Worm (Caenorhabditis elegans): ENCODE data around the gene oma-1.
A peak's percentile ranks its signal among the peaks of the same experiment; 100 is the strongest.

ce11 chrIV:8891131-8891530 lies 2.4 kb downstream of the oma-1 start, which contains the start of gene spr-2:
- TF ChIP-seq hlh-1 (tag; optimal IDR thresholded peaks at IDR 0.05) (no peak), snpc-4 (tag; optimal IDR thresholded peaks at IDR 0.05) (no peak), nhr-12 (tag; optimal IDR thresholded peaks at IDR 0.05) (no peak), elt-1 (tag; optimal IDR thresholded peaks at IDR 0.05; ENCODE audit: borderline replicate concordance, insufficient read depth) (no peak), ham-2 (GFP tag; optimal IDR thresholded peaks at IDR 0.05) (peak; percentile 38), ceh-83 (GFP tag; optimal IDR thresholded peaks at IDR 0.05) (no peak), mep-1 (tag; optimal IDR thresholded peaks at IDR 0.05) (peak; percentile 59), ztf-11 (tag; optimal IDR thresholded peaks at IDR 0.05) (no peak)

Measured in whole organism, mixed stage, embryonic.